Fruit fly (Drosophila melanogaster) whole organism, embryonic: Measurements from ENCODE around the gene capu.

ENCODE experiments used
- Adf1 ChIP-seq: fragments of 200-800 bp; sonication (Bioruptor generic); IDR thresholded peaks from 2 replicates; pipeline ENCODE4 v1.3.6; 2022; ENCODE audit warnings: missing biosample characterization, missing genetic modification characterization
- Awh ChIP-seq: fragments of 200-800 bp; sonication (Bioruptor generic); IDR thresholded peaks from 2 replicates; pipeline ENCODE4, ENCODE4 v1.3.6; 2022; ENCODE audit warnings: missing biosample characterization, missing genetic modification characterization
- Blimp-1 ChIP-seq: fragments of 200-800 bp; sonication (Bioruptor generic); optimal IDR thresholded peaks from 3 replicates; lab custom pipeline; 2018; ENCODE audit warnings: missing biosample characterization, missing genetic modification characterization, mild to moderate bottlenecking, moderate library complexity, missing genetic modification reagents
- CG11247 ChIP-seq: fragments of 200-800 bp; sonication (Bioruptor generic); IDR thresholded peaks from 2 replicates; pipeline ENCODE4 v1.3.6; 2022; ENCODE audit warnings: missing biosample characterization, missing genetic modification characterization
- CG16813 ChIP-seq: fragments of 200-800 bp; sonication (Bioruptor generic); IDR thresholded peaks from 3 replicates; pipeline ENCODE4 v1.3.6; 2022; ENCODE audit warnings: missing biosample characterization, missing genetic modification characterization; ENCODE audit not compliant: partially characterized antibody
- CG17612 ChIP-seq: fragments of 200-800 bp; sonication (Bioruptor generic); IDR thresholded peaks from 2 replicates; pipeline ENCODE4 v1.3.6; 2022; ENCODE audit warnings: missing biosample characterization, missing genetic modification characterization
- CG3838 ChIP-seq: fragments of 200-800 bp; sonication (Bioruptor generic); optimal IDR thresholded peaks from 3 replicates; lab custom pipeline; 2016; ENCODE audit warnings: missing biosample characterization, missing genetic modification characterization
- CG9876 ChIP-seq: fragments of 200-800 bp; sonication (Bioruptor generic); optimal IDR thresholded peaks from 2 replicates; lab custom pipeline; 2016; ENCODE audit warnings: missing biosample characterization, missing genetic modification characterization
- CTCF ChIP-seq: fragments of 200-800 bp; sonication (Bioruptor generic); optimal IDR thresholded peaks from 2 replicates; lab custom pipeline; 2017; ENCODE audit warnings: missing biosample characterization, mild to moderate bottlenecking, missing genetic modification characterization, moderate library complexity
- ERR ChIP-seq: fragments of 200-800 bp; sonication (Bioruptor generic); optimal IDR thresholded peaks from 2 replicates; lab custom pipeline; 2016; ENCODE audit warnings: missing biosample characterization, missing genetic modification characterization
- Neu2 ChIP-seq: fragments of 200-800 bp; sonication (Bioruptor generic); optimal IDR thresholded peaks from 3 replicates; lab custom pipeline; 2016; ENCODE audit warnings: missing biosample characterization, missing genetic modification characterization, borderline replicate concordance
- Vsx1 ChIP-seq: fragments of 200-800 bp; sonication (Bioruptor generic); optimal IDR thresholded peaks from 2 replicates; lab custom pipeline; 2017; ENCODE audit warnings: missing biosample characterization, mild to moderate bottlenecking, missing genetic modification characterization, missing genetic modification reagents
- aop ChIP-seq: fragments of 200-800 bp; sonication (Bioruptor generic); IDR thresholded peaks from 2 replicates; pipeline ENCODE4 v1.3.6; 2022; ENCODE audit warnings: missing biosample characterization, missing genetic modification characterization

dm6 chr2L:3827406-3828133 is 75.1 kb downstream of the capu start:
- TF ChIP-seq CTCF (GFP tag; lab: Kevin White, UChicago) (no peak), CG9876 (no peak), Awh (GFP tag; lab: Robert Waterston, UW) (no peak), CG17612 (GFP tag; lab: Robert Waterston, UW) (no peak), Adf1 (GFP tag; lab: Robert Waterston, UW) (no peak), Neu2 (GFP tag; lab: Kevin White, UChicago) (peak; percentile 57), CG11247 (GFP tag; lab: Robert Waterston, UW) (no peak), ERR (GFP tag; lab: Kevin White, UChicago) (no peak), CG16813 (GFP tag; lab: Robert Waterston, UW) (no peak), Blimp-1 (GFP tag; lab: Kevin White, UChicago) (peak; percentile 62), CG3838 (GFP tag; lab: Kevin White, UChicago) (no peak), aop (GFP tag; lab: Robert Waterston, UW) (no peak), Vsx1 (peak; percentile 53)
